Worm (Caenorhabditis elegans): Measurements from ENCODE around the gene F13D11.3.
A peak's percentile ranks its signal among the peaks of the same experiment; 100 is the strongest.

The F13D11.3 gene

DNA sequence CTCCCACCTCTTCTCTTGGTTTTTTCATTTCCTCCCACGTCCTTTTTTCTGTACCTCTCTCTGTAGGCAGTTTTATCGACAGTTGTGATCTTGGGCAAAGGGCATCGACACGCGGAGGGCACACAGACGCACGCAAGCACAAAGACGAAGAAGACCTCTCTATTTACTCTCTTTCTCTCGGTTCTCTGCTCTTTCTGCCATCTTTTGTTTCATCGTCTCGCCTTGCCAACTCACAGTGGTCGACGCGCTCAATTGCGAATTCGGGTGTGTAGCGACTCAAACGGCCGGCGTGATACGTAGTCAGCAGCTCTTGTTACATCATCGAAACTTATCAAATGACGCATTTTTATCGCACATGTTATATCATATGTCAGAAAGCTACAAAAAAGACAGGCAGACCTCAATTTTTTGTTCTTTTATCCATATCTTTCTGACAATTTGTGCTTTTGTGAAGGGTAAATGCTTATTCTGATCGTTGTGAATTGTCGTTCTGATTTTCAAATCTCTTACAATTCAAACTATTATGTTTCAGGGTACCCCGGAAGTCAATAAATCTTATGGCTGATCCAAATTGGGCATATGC, 35.4 kb upstream of the F13D11.3 start, which contains the start of gene puf-9:
TSS of gene puf-9 (plus strand) at position 533 of the 583 bp plus-strand sequence.
- TF ChIP-seq aly-1 (tag; optimal IDR thresholded peaks at IDR 0.05) (peak; percentile 34), B0310.2 (tag; optimal IDR thresholded peaks at IDR 0.05) (peak; percentile 24), ceh-36 (tag; optimal IDR thresholded peaks at IDR 0.05) (no peak), tra-4 (tag; optimal IDR thresholded peaks at IDR 0.05) (no peak), hmg-4 (GFP tag; optimal IDR thresholded peaks at IDR 0.05) (peak; percentile 84), flt-1 (GFP tag; IDR thresholded peaks at IDR 0.05) (peak; percentile 58), hnd-1 (tag; optimal IDR thresholded peaks at IDR 0.05) (no peak), ets-7 (tag; optimal IDR thresholded peaks at IDR 0.05) (no peak), F13C5.2 (tag; optimal IDR thresholded peaks at IDR 0.05) (peak; percentile 89), scrt-1 (GFP tag; IDR thresholded peaks at IDR 0.05) (peak; percentile 60; the same call in 1 of the 2 replicates), ama-1 (optimal IDR thresholded peaks at IDR 0.05) (no peak), sea-1 (GFP tag; conservative IDR thresholded peaks at IDR 0.05) (no peak), ceh-13 (GFP tag; optimal IDR thresholded peaks at IDR 0.05) (no peak), hmbx-1 (tag; optimal IDR thresholded peaks at IDR 0.05) (no peak), tbx-11 (GFP tag; IDR thresholded peaks at IDR 0.05) (no peak), tbx-37 (GFP tag; conservative IDR thresholded peaks at IDR 0.05) (no peak), pes-1 (GFP tag; IDR thresholded peaks at IDR 0.05) (no peak)

ce11 chrX:5839643-5840042, 33.9 kb upstream of the F13D11.3 start, which contains the start of gene dct-11:
TSS of gene dct-11 (minus strand) at chrX:5839778.
- no peak for TF ChIP-seq flt-1 (GFP tag; IDR thresholded peaks at IDR 0.05)
- TF ChIP-seq tbx-11 (GFP tag; IDR thresholded peaks at IDR 0.05), result no peak
- no peak for TF ChIP-seq aly-1 (tag; optimal IDR thresholded peaks at IDR 0.05)
- no peak for TF ChIP-seq scrt-1 (GFP tag; IDR thresholded peaks at IDR 0.05)
- no peak for TF ChIP-seq ama-1 (optimal IDR thresholded peaks at IDR 0.05)
- no peak for TF ChIP-seq B0310.2 (tag; optimal IDR thresholded peaks at IDR 0.05)
- no peak for TF ChIP-seq tbx-37 (GFP tag; conservative IDR thresholded peaks at IDR 0.05)
- TF ChIP-seq pes-1 (GFP tag; IDR thresholded peaks at IDR 0.05), result no peak

DNA sequence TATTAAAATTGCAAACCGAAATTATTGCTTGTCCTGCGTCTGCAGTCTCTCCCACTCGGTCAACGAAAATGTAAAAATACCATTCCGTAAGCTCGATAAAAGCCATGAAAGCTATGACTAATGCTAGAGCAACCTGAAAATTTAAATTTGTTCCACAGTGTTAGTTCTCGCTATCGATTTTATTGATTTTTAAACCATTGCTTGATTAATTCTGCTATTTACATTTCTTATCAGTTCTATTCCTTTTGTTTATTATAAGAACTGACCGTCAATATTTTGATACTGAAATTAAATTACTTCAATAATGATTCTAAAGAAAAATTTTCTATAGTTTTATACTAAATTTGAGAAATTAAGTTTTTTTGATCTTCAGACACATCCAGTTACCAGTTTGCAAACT, 33.4 kb upstream of the F13D11.3 start:
- no peak for TF ChIP-seq aly-1 (tag; optimal IDR thresholded peaks at IDR 0.05)
- TF ChIP-seq ceh-13 (GFP tag; optimal IDR thresholded peaks at IDR 0.05), result no peak
- TF ChIP-seq tra-4 (tag; optimal IDR thresholded peaks at IDR 0.05), result no peak
- TF ChIP-seq hmbx-1 (tag; optimal IDR thresholded peaks at IDR 0.05), result no peak
- TF ChIP-seq flt-1 (GFP tag; IDR thresholded peaks at IDR 0.05), result no peak
- no peak for TF ChIP-seq scrt-1 (GFP tag; IDR thresholded peaks at IDR 0.05)
- no peak for TF ChIP-seq pes-1 (GFP tag; IDR thresholded peaks at IDR 0.05)
- TF ChIP-seq ama-1 (optimal IDR thresholded peaks at IDR 0.05), result no peak
- no peak for TF ChIP-seq tbx-11 (GFP tag; IDR thresholded peaks at IDR 0.05)
- no peak for TF ChIP-seq ceh-36 (tag; optimal IDR thresholded peaks at IDR 0.05)
- no peak for TF ChIP-seq sea-1 (GFP tag; conservative IDR thresholded peaks at IDR 0.05)
- TF ChIP-seq ets-7 (tag; optimal IDR thresholded peaks at IDR 0.05), result no peak
- no peak for TF ChIP-seq tbx-37 (GFP tag; conservative IDR thresholded peaks at IDR 0.05)
- TF ChIP-seq B0310.2 (tag; optimal IDR thresholded peaks at IDR 0.05), result no peak
- TF ChIP-seq hnd-1 (tag; optimal IDR thresholded peaks at IDR 0.05), result no peak
- no peak for TF ChIP-seq F13C5.2 (tag; optimal IDR thresholded peaks at IDR 0.05)
- TF ChIP-seq hmg-4 (GFP tag; optimal IDR thresholded peaks at IDR 0.05), result no peak

- no peak for TF ChIP-seq tbx-37 (GFP tag; conservative IDR thresholded peaks at IDR 0.05)
- TF ChIP-seq F13C5.2 (tag; optimal IDR thresholded peaks at IDR 0.05), result no peak
- TF ChIP-seq ceh-36 (tag; optimal IDR thresholded peaks at IDR 0.05), result no peak
- TF ChIP-seq B0310.2 (tag; optimal IDR thresholded peaks at IDR 0.05), result no peak
- TF ChIP-seq pes-1 (GFP tag; IDR thresholded peaks at IDR 0.05), result no peak
- no peak for TF ChIP-seq hmbx-1 (tag; optimal IDR thresholded peaks at IDR 0.05)
These were observed 31.3 kb upstream of the F13D11.3 start for ce11 chrX:5837035-5837434.

DNA sequence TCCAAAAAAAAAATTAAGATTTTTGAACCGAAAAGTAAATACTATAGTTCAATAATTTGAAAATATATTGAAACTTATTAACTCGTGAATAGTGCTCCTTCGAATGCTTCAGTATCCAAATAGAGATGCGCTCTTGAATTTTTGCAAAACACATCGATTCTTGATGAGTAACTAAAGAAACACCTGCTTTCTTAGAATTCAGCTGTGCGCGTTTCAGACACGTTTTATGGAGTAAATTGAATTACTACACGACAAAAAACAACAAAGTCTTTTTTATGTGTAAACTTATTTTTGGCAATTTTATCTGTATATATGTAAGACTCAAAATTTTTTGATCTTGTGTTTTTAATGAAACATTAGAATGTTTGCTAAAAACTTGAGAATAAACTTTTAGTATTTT, 30.8 kb upstream of the F13D11.3 start:
- TF ChIP-seq tra-4 (tag; optimal IDR thresholded peaks at IDR 0.05) (no peak), sea-1 (GFP tag; conservative IDR thresholded peaks at IDR 0.05) (no peak), ets-7 (tag; optimal IDR thresholded peaks at IDR 0.05) (no peak), scrt-1 (GFP tag; IDR thresholded peaks at IDR 0.05) (no peak), flt-1 (GFP tag; IDR thresholded peaks at IDR 0.05) (no peak)

- TF ChIP-seq hmg-4 (GFP tag; optimal IDR thresholded peaks at IDR 0.05) (no peak), pes-1 (GFP tag; IDR thresholded peaks at IDR 0.05) (no peak), ceh-13 (GFP tag; optimal IDR thresholded peaks at IDR 0.05) (no peak)
These were observed 29.1 kb upstream of the F13D11.3 start, which contains the start of gene F13D11.4 for ce11 chrX:5834581-5835481. TSS of gene F13D11.4 (minus strand) at chrX:5834805.

- TF ChIP-seq pes-1 (GFP tag; IDR thresholded peaks at IDR 0.05) (no peak), scrt-1 (GFP tag; IDR thresholded peaks at IDR 0.05) (no peak), hnd-1 (tag; optimal IDR thresholded peaks at IDR 0.05) (no peak), F13C5.2 (tag; optimal IDR thresholded peaks at IDR 0.05) (no peak), sea-1 (GFP tag; conservative IDR thresholded peaks at IDR 0.05) (no peak), ama-1 (optimal IDR thresholded peaks at IDR 0.05) (no peak), B0310.2 (tag; optimal IDR thresholded peaks at IDR 0.05) (no peak), ets-7 (tag; optimal IDR thresholded peaks at IDR 0.05) (no peak), hmg-4 (GFP tag; optimal IDR thresholded peaks at IDR 0.05) (no peak)
These were observed 26.1 kb upstream of the F13D11.3 start for ce11 chrX:5831827-5832226.

Data from whole organism, early embryonic.